Worm (Caenorhabditis elegans): ENCODE results near the gene F26A10.2.

ce11 chrX:7640811-7641210, 4.4 kb downstream of the F26A10.2 start:
- no peak for TF ChIP-seq flt-1 (GFP tag; IDR thresholded peaks at IDR 0.05)
- TF ChIP-seq cog-1 (tag; optimal IDR thresholded peaks at IDR 0.05), result no peak

Data from whole organism, midembryonic.